Fruit fly (Drosophila melanogaster): ENCODE data around the gene msl-2.

DNA sequence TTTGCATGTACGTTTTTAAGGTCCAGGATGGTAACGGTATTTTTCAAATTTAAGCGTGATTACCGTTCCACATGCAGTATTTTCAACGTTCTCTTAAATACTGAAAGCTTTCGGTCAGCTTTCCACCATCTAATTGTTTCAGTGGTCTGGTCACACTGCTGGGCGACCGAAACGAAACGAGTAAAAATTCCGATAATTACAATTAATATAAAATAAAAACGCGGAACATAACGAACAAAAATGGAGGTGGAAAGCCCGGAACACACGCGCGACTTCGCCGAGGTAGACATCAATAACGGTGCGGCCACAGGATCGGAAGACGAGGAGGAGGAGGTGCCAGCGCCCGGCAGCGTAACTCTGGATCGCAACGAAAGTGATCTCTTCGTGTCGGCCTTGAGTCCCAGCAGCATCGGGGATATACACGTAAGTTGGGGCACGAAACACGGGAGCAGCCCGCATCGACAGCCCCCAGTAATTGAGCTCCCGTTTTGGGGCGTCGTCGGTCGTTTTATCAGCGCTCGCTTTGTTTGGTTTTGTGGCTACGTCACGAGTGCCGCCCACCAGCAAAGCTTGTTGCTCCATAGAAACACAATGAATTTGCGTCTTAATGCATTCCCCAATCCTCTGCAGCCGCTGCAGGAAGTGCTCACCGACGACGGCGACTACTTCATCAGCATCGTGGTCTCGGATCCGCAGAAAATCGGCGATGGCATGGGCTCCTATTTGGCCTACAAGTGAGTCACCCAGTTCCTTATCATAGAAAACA lies 16.2 kb downstream of the msl-2 start, which contains the start of gene Snx1:
- TF ChIP-seq OdsH (GFP tag; optimal IDR thresholded peaks at IDR 0.05), result no peak
- TF ChIP-seq Sp1 (GFP tag; optimal IDR thresholded peaks at IDR 0.05), result no peak
- TF ChIP-seq pan (optimal IDR thresholded peaks at IDR 0.05), result no peak
- no peak for TF ChIP-seq Abd-B (GFP tag; optimal IDR thresholded peaks at IDR 0.05)
- TF ChIP-seq br (GFP tag; optimal IDR thresholded peaks at IDR 0.05), result no peak
- TF ChIP-seq usp (GFP tag; optimal IDR thresholded peaks at IDR 0.05), result no peak
- TF ChIP-seq lola (GFP tag; optimal IDR thresholded peaks at IDR 0.05), result no peak
- TF ChIP-seq Myc (optimal IDR thresholded peaks at IDR 0.05), result no peak
- no peak for TF ChIP-seq h (GFP tag; optimal IDR thresholded peaks at IDR 0.05)
- no peak for TF ChIP-seq Hr78 (GFP tag; optimal IDR thresholded peaks at IDR 0.05)

Data from whole organism, wandering third instar larva.